Worm (Caenorhabditis elegans) whole organism, L2 larva: Measurements from ENCODE around the gene clc-5.

ENCODE experiments used
- C34F6.9 ChIP-seq: fragments of 150-350 bp; optimal IDR thresholded peaks from 2 replicates; lab custom pipeline; 2014; ENCODE audit warnings: missing biosample characterization, missing genetic modification characterization
- F13H6.1 ChIP-seq: sonication (generic microtip); optimal IDR thresholded peaks from 2 replicates; lab custom pipeline; 2016; ENCODE audit warnings: missing genetic modification characterization, missing compliant biosample characterization
- Y55F3AM.14 ChIP-seq: fragments of 200-800 bp; sonication (Bioruptor generic); optimal IDR thresholded peaks from 2 replicates; lab custom pipeline; 2018; ENCODE audit warnings: mild to moderate bottlenecking, missing genetic modification characterization, missing compliant biosample characterization
- ZK546.5 ChIP-seq: sonication (generic microtip); optimal IDR thresholded peaks from 2 replicates; lab custom pipeline; 2017; ENCODE audit warnings: missing biosample characterization, missing genetic modification characterization
- alr-1 ChIP-seq: fragments of 150-350 bp; optimal IDR thresholded peaks from 2 replicates; lab custom pipeline; 2014; ENCODE audit warnings: missing biosample characterization, missing genetic modification characterization
- aly-2 ChIP-seq: fragments of 150-350 bp; optimal IDR thresholded peaks from 2 replicates; lab custom pipeline; 2014; ENCODE audit warnings: missing biosample characterization, missing genetic modification characterization
- ama-1 ChIP-seq: fragments of 150-350 bp; optimal IDR thresholded peaks from 2 replicates; lab custom pipeline; 2018; ENCODE audit warnings: inconsistent platforms
- blmp-1 ChIP-seq: sonication (generic microtip); optimal IDR thresholded peaks from 2 replicates; lab custom pipeline; 2017; ENCODE audit warnings: missing genetic modification characterization, mild to moderate bottlenecking, missing compliant biosample characterization, antibody characterized with exemption, moderate library complexity; ENCODE audit not compliant: insufficient read depth
- ceh-16 ChIP-seq: fragments of 150-350 bp; optimal IDR thresholded peaks from 2 replicates; lab custom pipeline; 2014; ENCODE audit warnings: missing biosample characterization, missing genetic modification characterization
- ceh-82 ChIP-seq: fragments of 150-350 bp; optimal IDR thresholded peaks from 2 replicates; lab custom pipeline; 2014; ENCODE audit warnings: missing biosample characterization, missing genetic modification characterization
- egl-27 ChIP-seq: sonication (generic microtip); optimal IDR thresholded peaks from 3 replicates; lab custom pipeline; 2017; ENCODE audit warnings: missing biosample characterization, missing genetic modification reagents, missing genetic modification characterization
- fos-1 ChIP-seq: fragments of 150-350 bp; optimal IDR thresholded peaks from 2 replicates; lab custom pipeline; 2014; ENCODE audit warnings: missing biosample characterization, missing genetic modification characterization
- gmeb-1 ChIP-seq: fragments of 150-350 bp; optimal IDR thresholded peaks from 2 replicates; lab custom pipeline; 2014; ENCODE audit warnings: missing biosample characterization, missing genetic modification characterization
- lin-13 ChIP-seq: fragments of 150-350 bp; optimal IDR thresholded peaks from 2 replicates; lab custom pipeline; 2014; ENCODE audit warnings: missing biosample characterization, missing genetic modification reagents, missing genetic modification characterization
- lin-39 ChIP-seq: fragments of 150-350 bp; optimal IDR thresholded peaks from 2 replicates; lab custom pipeline; 2014; ENCODE audit warnings: missing biosample characterization, missing genetic modification reagents, missing genetic modification characterization
- lsy-2 ChIP-seq, 2 experiments: fragments of 150-350 bp in 1 of 2; sonication (generic microtip) in 1 of 2; optimal IDR thresholded peaks; 2 replicates each; lab custom pipeline; 2014 to 2017; ENCODE audit warnings: missing biosample characterization in 2 of 2, missing genetic modification characterization in 2 of 2
- mab-5 ChIP-seq: fragments of 150-350 bp; optimal IDR thresholded peaks from 2 replicates; lab custom pipeline; 2014; ENCODE audit warnings: missing biosample characterization, missing genetic modification characterization
- mdl-1 ChIP-seq, 2 experiments: fragments of 150-350 bp in 1 of 2; sonication (generic microtip) in 1 of 2; optimal IDR thresholded peaks; 2 replicates each; lab custom pipeline; 2017; ENCODE audit warnings: missing biosample characterization in 2 of 2, missing genetic modification characterization in 2 of 2
- nhr-10 ChIP-seq: sonication (generic microtip); optimal IDR thresholded peaks from 2 replicates; lab custom pipeline; 2017; ENCODE audit warnings: missing biosample characterization, missing genetic modification characterization
- nhr-11 ChIP-seq: fragments of 150-350 bp; optimal IDR thresholded peaks from 2 replicates; lab custom pipeline; 2014; ENCODE audit warnings: missing biosample characterization, missing genetic modification characterization
- nhr-12 ChIP-seq: fragments of 150-350 bp; optimal IDR thresholded peaks from 2 replicates; lab custom pipeline; 2014; ENCODE audit warnings: missing biosample characterization, missing genetic modification characterization
- nhr-129 ChIP-seq: fragments of 150-350 bp; optimal IDR thresholded peaks from 2 replicates; lab custom pipeline; 2014; ENCODE audit warnings: missing biosample characterization, missing genetic modification characterization
- nhr-21 ChIP-seq: fragments of 150-350 bp; optimal IDR thresholded peaks from 2 replicates; lab custom pipeline; 2014; ENCODE audit warnings: missing biosample characterization, missing genetic modification characterization
- nhr-23 ChIP-seq: fragments of 150-350 bp; optimal IDR thresholded peaks from 2 replicates; lab custom pipeline; 2014; ENCODE audit warnings: missing biosample characterization, missing genetic modification reagents, missing genetic modification characterization
- nhr-237 ChIP-seq: fragments of 150-350 bp; optimal IDR thresholded peaks from 2 replicates; lab custom pipeline; 2014; ENCODE audit warnings: missing biosample characterization, missing genetic modification characterization
- nhr-25 ChIP-seq: fragments of 150-350 bp; sonication (generic microtip); optimal IDR thresholded peaks from 3 replicates; lab custom pipeline; 2014; ENCODE audit warnings: missing biosample characterization, missing genetic modification characterization
- nhr-6 ChIP-seq: fragments of 150-350 bp; optimal IDR thresholded peaks from 2 replicates; lab custom pipeline; 2014; ENCODE audit warnings: missing biosample characterization, missing genetic modification characterization
- nhr-77 ChIP-seq: fragments of 150-350 bp; optimal IDR thresholded peaks from 2 replicates; lab custom pipeline; 2014; ENCODE audit warnings: missing biosample characterization, missing genetic modification characterization
- sem-4 ChIP-seq: fragments of 150-350 bp; optimal IDR thresholded peaks from 2 replicates; lab custom pipeline; 2014; ENCODE audit warnings: missing biosample characterization, missing genetic modification reagents, missing genetic modification characterization
- skn-1 ChIP-seq: sonication (generic microtip); optimal IDR thresholded peaks from 2 replicates; lab custom pipeline; 2017; ENCODE audit warnings: missing biosample characterization, missing genetic modification characterization
- sma-3 ChIP-seq: sonication (generic microtip); optimal IDR thresholded peaks from 2 replicates; lab custom pipeline; 2016; ENCODE audit warnings: missing genetic modification reagents, missing genetic modification characterization, missing compliant biosample characterization
- sma-9 ChIP-seq, 2 experiments: fragments of 150-350 bp in 1 of 2; sonication (generic microtip) in 1 of 2; optimal IDR thresholded peaks; 2 replicates each; lab custom pipeline; 2014 to 2016; ENCODE audit warnings: missing genetic modification characterization in 2 of 2, mild to moderate bottlenecking in 1 of 2, missing biosample characterization in 1 of 2, missing compliant biosample characterization in 1 of 2, missing genetic modification reagents in 1 of 2, moderate library complexity in 1 of 2
- unc-39 ChIP-seq: fragments of 150-350 bp; optimal IDR thresholded peaks from 2 replicates; lab custom pipeline; 2014; ENCODE audit warnings: missing biosample characterization, missing genetic modification characterization
- unc-55 ChIP-seq: fragments of 150-350 bp; sonication (generic microtip); optimal IDR thresholded peaks from 3 replicates; lab custom pipeline; 2014; ENCODE audit warnings: missing biosample characterization, missing genetic modification reagents, missing genetic modification characterization
- zag-1 ChIP-seq: fragments of 150-350 bp; optimal IDR thresholded peaks from 2 replicates; lab custom pipeline; 2014; ENCODE audit warnings: missing biosample characterization, missing genetic modification characterization
- ztf-1 ChIP-seq: fragments of 200-800 bp; sonication (Bioruptor generic); conservative IDR thresholded peaks from 2 replicates; pipeline ENCODE4 v1.3.6; 2022; ENCODE audit warnings: missing genetic modification characterization, missing compliant biosample characterization

The clc-5 gene

DNA sequence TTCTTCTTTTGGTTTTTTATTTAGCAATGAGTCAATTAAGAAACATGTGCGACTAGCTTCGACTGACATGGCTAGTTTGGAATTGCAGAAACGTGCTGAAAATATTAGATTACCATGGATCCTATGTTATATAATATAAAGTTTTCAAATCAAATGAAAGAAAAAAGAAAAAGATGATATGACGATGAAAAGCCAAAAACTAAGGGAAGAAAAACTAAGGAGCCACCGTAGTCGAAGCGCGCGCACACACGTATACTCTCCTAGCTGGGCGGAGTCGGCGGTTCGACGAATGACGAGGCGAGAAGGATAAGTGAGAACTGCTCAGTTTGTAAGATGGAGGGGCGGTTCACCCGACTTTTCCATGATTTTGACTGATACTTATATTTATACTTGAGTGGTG, 8.6 kb upstream of the clc-5 start, which contains the start of gene mnm-2:
TSS of gene mnm-2 (minus strand) at position 101 of the 400 bp plus-strand sequence.
- TF ChIP-seq skn-1 (tag; lab: Kevin White, UChicago), result no peak
- TF ChIP-seq unc-55 (GFP tag; lab: Kevin White, UChicago), result no peak
- TF ChIP-seq lin-13 (GFP tag; lab: Kevin White, UChicago), result no peak
- no peak for TF ChIP-seq zag-1 (tag; lab: Kevin White, UChicago)
- no peak for TF ChIP-seq ztf-1 (GFP tag; lab: Robert Waterston, UW)
- TF ChIP-seq lsy-2 (tag; optimal IDR thresholded peaks at IDR 0.05; lab: Kevin White, UChicago), result no peak

DNA sequence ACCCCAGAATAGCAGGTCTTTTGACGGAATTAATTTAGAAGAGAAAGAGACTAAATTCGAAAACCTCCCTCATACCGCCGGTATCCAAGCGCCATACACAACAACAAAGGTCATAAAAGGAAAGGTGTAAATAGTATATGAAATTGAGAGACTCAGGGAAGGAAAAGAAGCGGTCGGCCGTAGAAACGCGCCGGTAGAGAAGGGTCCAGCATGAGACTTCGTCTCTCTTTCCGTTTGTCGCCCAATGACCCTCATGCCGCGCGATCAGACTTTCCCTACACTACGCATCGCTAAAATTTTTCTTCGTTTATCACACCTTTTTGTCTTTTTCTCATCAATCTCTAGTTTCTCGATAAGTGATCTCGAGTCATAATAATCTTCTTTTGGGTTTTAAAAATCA, 2.9 kb upstream of the clc-5 start:
- TF ChIP-seq aly-2 (tag; lab: Kevin White, UChicago), result no peak
- peak; percentile 12 for TF ChIP-seq fos-1 (tag; lab: Kevin White, UChicago)
- no peak for TF ChIP-seq zag-1 (tag; lab: Kevin White, UChicago)
- no peak for TF ChIP-seq mdl-1 (tag; optimal IDR thresholded peaks at IDR 0.05; lab: Kevin White, UChicago)
- no peak for TF ChIP-seq F13H6.1 (tag; lab: Kevin White, UChicago)
- TF ChIP-seq nhr-11 (tag; lab: Kevin White, UChicago), result no peak
- TF ChIP-seq nhr-21 (tag; lab: Kevin White, UChicago), result peak; percentile 32
- no peak for TF ChIP-seq ceh-82 (tag; lab: Kevin White, UChicago)
- no peak for TF ChIP-seq gmeb-1 (tag; lab: Kevin White, UChicago)
- no peak for TF ChIP-seq unc-39 (tag; lab: Kevin White, UChicago)
- peak; percentile 52 for TF ChIP-seq sma-3
- TF ChIP-seq nhr-25 (tag; lab: Kevin White, UChicago), result peak; percentile 68
- TF ChIP-seq ceh-16, result peak; percentile 35
- peak; percentile 63 for TF ChIP-seq blmp-1
- TF ChIP-seq mab-5 (tag; lab: Kevin White, UChicago), result no peak
- TF ChIP-seq nhr-6 (tag; lab: Kevin White, UChicago), result no peak
- TF ChIP-seq Y55F3AM.14, result no peak
- no peak for TF ChIP-seq sma-9 (GFP tag; optimal IDR thresholded peaks at IDR 0.05; lab: Kevin White, UChicago)
- no peak for TF ChIP-seq sma-9 (tag; optimal IDR thresholded peaks at IDR 0.05; lab: Kevin White, UChicago)
- no peak for TF ChIP-seq egl-27 (tag; lab: Kevin White, UChicago)

DNA sequence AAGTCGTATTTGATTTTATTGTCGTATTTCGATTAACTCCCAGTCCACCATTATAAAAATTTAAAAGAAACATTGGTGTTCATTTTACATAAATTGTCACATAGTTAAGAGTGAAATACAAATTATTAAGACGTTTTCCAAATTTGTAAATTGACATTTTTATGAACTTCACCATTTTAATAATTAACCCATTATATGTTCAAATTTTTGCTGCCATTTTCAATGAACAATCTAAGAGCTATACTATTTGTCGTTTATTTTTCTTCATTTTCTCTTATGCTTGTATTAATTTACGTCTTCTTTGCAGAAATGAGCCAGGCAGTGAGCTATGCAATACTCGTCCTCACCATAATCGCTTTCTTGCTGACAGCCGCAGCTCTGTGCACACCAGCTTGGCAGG, 2.2 kb upstream of the clc-5 start, which contains the start of gene clc-2:
TSS of gene clc-2 (plus strand) at position 301 of the 400 bp plus-strand sequence.
- no peak for TF ChIP-seq ceh-82 (tag; lab: Kevin White, UChicago)
- TF ChIP-seq aly-2 (tag; lab: Kevin White, UChicago), result no peak
- TF ChIP-seq nhr-21 (tag; lab: Kevin White, UChicago), result no peak
- no peak for TF ChIP-seq C34F6.9 (tag; lab: Kevin White, UChicago)
- TF ChIP-seq lin-39 (tag; lab: Kevin White, UChicago), result no peak
- no peak for TF ChIP-seq nhr-237 (tag; lab: Kevin White, UChicago)
- TF ChIP-seq ZK546.5, result no peak
- TF ChIP-seq nhr-77, result no peak
- no peak for TF ChIP-seq alr-1 (tag; lab: Kevin White, UChicago)
- no peak for TF ChIP-seq sem-4 (tag; lab: Kevin White, UChicago)

DNA sequence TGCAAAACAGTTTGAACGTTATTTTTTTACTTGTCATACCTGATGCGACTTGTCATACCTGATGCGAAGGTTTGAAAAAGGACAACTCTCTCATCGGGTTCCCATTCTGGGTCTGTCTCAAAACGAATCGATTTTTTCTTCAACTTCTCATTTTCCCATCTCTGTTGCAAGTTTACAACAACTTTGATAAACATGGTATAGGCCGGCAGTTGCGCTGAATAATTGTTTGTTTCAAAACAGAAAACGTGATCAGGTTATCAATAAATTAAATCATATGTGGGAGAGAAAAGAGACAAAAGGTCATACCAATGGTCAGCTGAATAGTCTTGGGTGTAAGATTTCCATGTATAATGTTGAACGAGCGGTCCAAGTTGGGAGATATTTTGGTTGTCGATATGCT, 3.5 kb downstream of the clc-5 start:
- TF ChIP-seq nhr-23 (tag; lab: Kevin White, UChicago) (no peak), nhr-129 (tag; lab: Kevin White, UChicago) (peak; percentile 15), ama-1 (lab: Kevin White, UChicago) (no peak), nhr-25 (tag; lab: Kevin White, UChicago) (peak; percentile 64), nhr-10 (tag; lab: Kevin White, UChicago) (no peak), sma-9 (GFP tag; optimal IDR thresholded peaks at IDR 0.05; lab: Kevin White, UChicago) (peak; percentile 31), sma-9 (tag; optimal IDR thresholded peaks at IDR 0.05; lab: Kevin White, UChicago) (no peak), unc-39 (tag; lab: Kevin White, UChicago) (no peak), nhr-12 (tag; lab: Kevin White, UChicago) (no peak), sma-3 (peak; percentile 6)
